Worm (Caenorhabditis elegans): ENCODE results near the gene F31F4.1.

DNA sequence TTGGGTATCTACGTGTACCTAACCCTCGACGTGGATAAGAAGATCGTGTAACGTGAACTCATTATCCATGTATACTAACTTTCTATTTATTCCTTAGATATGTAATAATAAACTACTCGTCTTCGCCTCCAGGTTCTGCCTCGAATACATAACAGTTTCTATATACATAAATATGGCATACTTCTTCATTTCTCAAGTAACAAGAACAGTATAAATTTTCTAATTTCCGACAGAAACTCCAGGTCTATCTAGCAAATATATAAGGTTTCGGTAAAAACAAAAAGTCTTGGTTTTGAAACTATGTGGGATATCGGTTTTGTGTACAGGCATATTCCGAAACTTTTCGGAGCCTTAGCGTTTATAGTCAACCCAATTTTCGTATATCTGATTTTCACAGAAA, 45.5 kb upstream of the F31F4.1 start, which contains the start of gene srj-37:
- no peak for TF ChIP-seq ref-1 (GFP tag; conservative IDR thresholded peaks at IDR 0.05)
- TF ChIP-seq ztf-23 (GFP tag; IDR thresholded peaks at IDR 0.05), result no peak
- TF ChIP-seq T22C8.4 (GFP tag; IDR thresholded peaks at IDR 0.05), result no peak
- TF ChIP-seq flt-1 (GFP tag; IDR thresholded peaks at IDR 0.05), result no peak
- no peak for TF ChIP-seq med-1 (GFP tag; optimal IDR thresholded peaks at IDR 0.05; ENCODE audit: insufficient read depth)
